Fruit fly (Drosophila melanogaster): ENCODE measurements around the gene lmgB.

Gene lmgB

dm6 chr2L:8542639-8543038 lies 14.2 kb upstream of the lmgB start:
- no peak for TF ChIP-seq Pif1A (GFP tag; optimal IDR thresholded peaks at IDR 0.05)
- TF ChIP-seq CG8159 (tag; optimal IDR thresholded peaks at IDR 0.05): no peak
- no peak for TF ChIP-seq EcR (GFP tag; optimal IDR thresholded peaks at IDR 0.05)
- TF ChIP-seq CG8301 (tag; optimal IDR thresholded peaks at IDR 0.05): no peak
- TF ChIP-seq Pif1B (GFP tag; optimal IDR thresholded peaks at IDR 0.05): no peak
- no peak for TF ChIP-seq CG4496 (GFP tag; IDR thresholded peaks at IDR 0.05)
- TF ChIP-seq CG10348 (GFP tag; IDR thresholded peaks at IDR 0.05): no peak
- no peak for TF ChIP-seq D1 (tag; optimal IDR thresholded peaks at IDR 0.05)
- TF ChIP-seq CG13204 (GFP tag; optimal IDR thresholded peaks at IDR 0.05): no peak
- no peak for TF ChIP-seq CG17806 (tag; optimal IDR thresholded peaks at IDR 0.05)
- no peak for TF ChIP-seq CG14655 (GFP tag; optimal IDR thresholded peaks at IDR 0.05)
- TF ChIP-seq CG15710 (tag; optimal IDR thresholded peaks at IDR 0.05): no peak
- TF ChIP-seq CG12605 (GFP tag; IDR thresholded peaks at IDR 0.05): no peak
- no peak for TF ChIP-seq Ets98B (GFP tag; IDR thresholded peaks at IDR 0.05)
- TF ChIP-seq Snoo (tag; optimal IDR thresholded peaks at IDR 0.05): no peak
- no peak for TF ChIP-seq rn (GFP tag; IDR thresholded peaks at IDR 0.05)

dm6 chr2L:8542234-8542572 lies 13.8 kb upstream of the lmgB start:
- TF ChIP-seq gl (tag; optimal IDR thresholded peaks at IDR 0.05) (no peak), CG9948 (tag; optimal IDR thresholded peaks at IDR 0.05) (no peak), CG10348 (GFP tag; IDR thresholded peaks at IDR 0.05) (no peak), CG15710 (tag; optimal IDR thresholded peaks at IDR 0.05) (no peak), CG34367 (tag; optimal IDR thresholded peaks at IDR 0.05) (no peak), rn (GFP tag; IDR thresholded peaks at IDR 0.05) (no peak), fd96Ca (GFP tag; IDR thresholded peaks at IDR 0.05) (no peak), EcR (GFP tag; optimal IDR thresholded peaks at IDR 0.05) (no peak), CG8301 (tag; optimal IDR thresholded peaks at IDR 0.05) (no peak), CG17806 (tag; optimal IDR thresholded peaks at IDR 0.05) (no peak)

DNA sequence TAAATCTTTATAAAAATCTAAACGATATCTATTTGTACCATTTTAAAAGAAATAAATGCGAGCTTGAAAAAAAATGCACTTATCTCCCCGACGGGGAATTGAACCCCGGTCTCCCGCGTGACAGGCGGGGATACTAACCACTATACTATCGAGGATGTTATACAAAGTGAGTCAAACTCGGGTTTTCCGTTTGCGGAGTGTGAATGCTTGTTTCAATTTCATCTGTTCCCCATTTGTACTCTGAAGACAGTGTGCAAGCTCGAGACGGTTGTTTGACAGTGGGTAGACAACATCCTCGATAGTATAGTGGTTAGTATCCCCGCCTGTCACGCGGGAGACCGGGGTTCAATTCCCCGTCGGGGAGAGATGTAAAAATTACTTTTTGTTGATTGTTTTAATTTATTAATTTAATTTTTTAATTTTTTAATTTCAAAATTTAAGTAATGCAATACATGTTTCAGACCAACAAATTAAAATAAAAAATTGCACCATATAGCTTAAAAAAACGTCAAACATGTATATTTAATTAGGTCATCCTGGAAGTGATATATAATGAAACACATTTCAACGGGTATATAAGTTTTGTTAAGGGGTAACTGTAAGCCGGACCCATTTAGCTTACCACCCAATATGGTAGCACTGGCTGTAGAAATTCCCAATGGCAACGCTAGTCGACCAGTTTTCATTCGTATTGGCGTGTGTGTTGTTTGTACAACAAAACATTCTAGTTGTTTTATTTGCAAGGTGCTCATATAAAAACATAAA lies 13.2 kb upstream of the lmgB start, which contains the start of gene Sema1a:
Sema1a (plus strand) TSS at position 679 of the 765 bp plus-strand sequence.
- TF ChIP-seq D1 (tag; optimal IDR thresholded peaks at IDR 0.05): peak; percentile 44
- no peak for TF ChIP-seq EcR (GFP tag; optimal IDR thresholded peaks at IDR 0.05)
- no peak for TF ChIP-seq CG13204 (GFP tag; optimal IDR thresholded peaks at IDR 0.05)
- peak; percentile 74; the same call in 2 of the 3 replicates for TF ChIP-seq CG4496 (GFP tag; IDR thresholded peaks at IDR 0.05)
- TF ChIP-seq Ets98B (GFP tag; IDR thresholded peaks at IDR 0.05): peak; percentile 71
- peak; percentile 51 for TF ChIP-seq CG8301 (tag; optimal IDR thresholded peaks at IDR 0.05)
- peak; percentile 53 for TF ChIP-seq CG8159 (tag; optimal IDR thresholded peaks at IDR 0.05)
- peak; percentile 44 for TF ChIP-seq CG14655 (GFP tag; optimal IDR thresholded peaks at IDR 0.05)
- no peak for TF ChIP-seq fd96Ca (GFP tag; IDR thresholded peaks at IDR 0.05)
- TF ChIP-seq CG9948 (tag; optimal IDR thresholded peaks at IDR 0.05): peak; percentile 39
- peak; percentile 74 for TF ChIP-seq CG12605 (GFP tag; IDR thresholded peaks at IDR 0.05)
- TF ChIP-seq CG34367 (tag; optimal IDR thresholded peaks at IDR 0.05): peak; percentile 49
- peak; percentile 26 for TF ChIP-seq CG17806 (tag; optimal IDR thresholded peaks at IDR 0.05)
- peak; percentile 19 for TF ChIP-seq Pif1A (GFP tag; optimal IDR thresholded peaks at IDR 0.05)
- peak; percentile 9 for TF ChIP-seq CG15710 (tag; optimal IDR thresholded peaks at IDR 0.05)
- TF ChIP-seq Pif1B (GFP tag; optimal IDR thresholded peaks at IDR 0.05): peak; percentile 24
- TF ChIP-seq Snoo (tag; optimal IDR thresholded peaks at IDR 0.05): peak; percentile 71
- TF ChIP-seq CG10348 (GFP tag; IDR thresholded peaks at IDR 0.05): no peak
- peak; percentile 56; the same call in 1 of the 2 replicates for TF ChIP-seq CG32121 (GFP tag; IDR thresholded peaks at IDR 0.05)
- TF ChIP-seq gl (tag; optimal IDR thresholded peaks at IDR 0.05): no peak
- no peak for TF ChIP-seq rn (GFP tag; IDR thresholded peaks at IDR 0.05)

DNA sequence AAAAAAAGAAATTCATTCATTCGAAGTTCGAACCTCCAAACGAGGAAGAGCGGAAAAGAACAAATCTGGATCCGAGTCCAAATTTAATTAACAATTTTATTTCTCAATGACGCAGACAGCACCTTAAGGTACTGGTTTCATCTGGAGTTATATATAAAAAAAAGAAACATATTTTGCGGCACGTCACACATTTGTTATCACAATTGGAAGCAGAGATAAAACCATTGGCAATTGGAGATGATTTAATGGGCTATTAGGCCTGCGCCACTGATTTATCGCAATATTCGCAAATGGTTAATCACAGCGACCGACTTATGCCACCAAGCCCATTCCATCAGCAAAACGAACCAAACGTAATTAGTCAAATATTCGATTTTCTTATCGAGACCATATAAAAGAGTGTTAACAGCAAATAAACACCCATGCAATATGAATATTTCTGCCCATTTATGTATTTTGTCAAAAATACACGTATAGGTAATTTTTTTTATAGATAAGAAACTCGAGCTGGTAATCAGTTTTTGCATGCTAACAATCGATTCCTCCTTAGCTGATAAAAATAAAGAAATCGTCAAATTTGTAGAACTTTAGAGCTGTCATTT lies 10.1 kb upstream of the lmgB start:
- no peak for TF ChIP-seq CG8159 (tag; optimal IDR thresholded peaks at IDR 0.05)
- TF ChIP-seq CG9948 (tag; optimal IDR thresholded peaks at IDR 0.05): no peak
- TF ChIP-seq CG10348 (GFP tag; IDR thresholded peaks at IDR 0.05): no peak
- TF ChIP-seq EcR (GFP tag; optimal IDR thresholded peaks at IDR 0.05): no peak
- no peak for TF ChIP-seq gl (tag; optimal IDR thresholded peaks at IDR 0.05)
- TF ChIP-seq Ets98B (GFP tag; IDR thresholded peaks at IDR 0.05): no peak
- TF ChIP-seq CG17806 (tag; optimal IDR thresholded peaks at IDR 0.05): no peak

dm6 chr2L:8535394-8536176 lies 7.2 kb upstream of the lmgB start:
- TF ChIP-seq CG34367 (tag; optimal IDR thresholded peaks at IDR 0.05) (peak; percentile 83), CG32121 (GFP tag; IDR thresholded peaks at IDR 0.05) (peak; percentile 61), CG4496 (GFP tag; IDR thresholded peaks at IDR 0.05) (peak; percentile 72), Pif1A (GFP tag; optimal IDR thresholded peaks at IDR 0.05) (peak; percentile 76), Pif1B (GFP tag; optimal IDR thresholded peaks at IDR 0.05) (peak; percentile 85), CG12605 (GFP tag; IDR thresholded peaks at IDR 0.05) (peak; percentile 41; the same call in 1 of the 2 replicates), Ets98B (GFP tag; IDR thresholded peaks at IDR 0.05) (peak; percentile 71), CG14655 (GFP tag; optimal IDR thresholded peaks at IDR 0.05) (peak; percentile 96), D1 (tag; optimal IDR thresholded peaks at IDR 0.05) (peak; percentile 94), CG9948 (tag; optimal IDR thresholded peaks at IDR 0.05) (peak; percentile 97), CG10348 (GFP tag; IDR thresholded peaks at IDR 0.05) (0 out of 2 replicates have a peak, but pooled peaks have one; percentile 7), CG17806 (tag; optimal IDR thresholded peaks at IDR 0.05) (peak; percentile 92), EcR (GFP tag; optimal IDR thresholded peaks at IDR 0.05) (no peak), gl (tag; optimal IDR thresholded peaks at IDR 0.05) (peak; percentile 50), CG8159 (tag; optimal IDR thresholded peaks at IDR 0.05) (peak; percentile 96), CG13204 (GFP tag; optimal IDR thresholded peaks at IDR 0.05) (peak; percentile 69), CG15710 (tag; optimal IDR thresholded peaks at IDR 0.05) (peak; percentile 93), Snoo (tag; optimal IDR thresholded peaks at IDR 0.05) (peak; percentile 90), fd96Ca (GFP tag; IDR thresholded peaks at IDR 0.05) (peak; percentile 64), CG8301 (tag; optimal IDR thresholded peaks at IDR 0.05) (peak; percentile 84), rn (GFP tag; IDR thresholded peaks at IDR 0.05) (peak; percentile 54; the same call in 1 of the 2 replicates)

Measured in whole organism, pupa.